Worm (Caenorhabditis elegans) whole organism, L2 larva: ENCODE measurements around the gene T27C5.10.

Source experiments
- Y55F3AM.14 ChIP-seq: fragments of 200-800 bp; sonication (Bioruptor generic); optimal IDR thresholded peaks from 2 replicates; lab custom pipeline; 2018; ENCODE audit warnings: mild to moderate bottlenecking, missing genetic modification characterization, missing compliant biosample characterization
- ZK546.5 ChIP-seq: sonication (generic microtip); optimal IDR thresholded peaks from 2 replicates; lab custom pipeline; 2017; ENCODE audit warnings: missing biosample characterization, missing genetic modification characterization
- ama-1 ChIP-seq: fragments of 150-350 bp; optimal IDR thresholded peaks from 2 replicates; lab custom pipeline; 2018; ENCODE audit warnings: inconsistent platforms
- ceh-82 ChIP-seq: fragments of 150-350 bp; optimal IDR thresholded peaks from 2 replicates; lab custom pipeline; 2014; ENCODE audit warnings: missing biosample characterization, missing genetic modification characterization
- crh-2 ChIP-seq: sonication (generic microtip); optimal IDR thresholded peaks from 2 replicates; lab custom pipeline; 2017; ENCODE audit warnings: missing biosample characterization, missing genetic modification characterization
- dmd-4 ChIP-seq: sonication (generic microtip); optimal IDR thresholded peaks from 2 replicates; lab custom pipeline; 2017; ENCODE audit warnings: missing biosample characterization, missing genetic modification characterization
- elt-1 ChIP-seq: fragments of 150-350 bp; optimal IDR thresholded peaks from 2 replicates; lab custom pipeline; 2014; ENCODE audit warnings: missing biosample characterization, missing genetic modification characterization
- fos-1 ChIP-seq: fragments of 150-350 bp; optimal IDR thresholded peaks from 2 replicates; lab custom pipeline; 2014; ENCODE audit warnings: missing biosample characterization, missing genetic modification characterization
- gmeb-1 ChIP-seq: fragments of 150-350 bp; optimal IDR thresholded peaks from 2 replicates; lab custom pipeline; 2014; ENCODE audit warnings: missing biosample characterization, missing genetic modification characterization
- lin-11 ChIP-seq: fragments of 150-350 bp; sonication (generic microtip); optimal IDR thresholded peaks from 2 replicates; lab custom pipeline; 2014; ENCODE audit warnings: missing biosample characterization, missing genetic modification characterization, inconsistent platforms, mixed read lengths
- lin-13 ChIP-seq: fragments of 150-350 bp; optimal IDR thresholded peaks from 2 replicates; lab custom pipeline; 2014; ENCODE audit warnings: missing biosample characterization, missing genetic modification reagents, missing genetic modification characterization
- lin-39 ChIP-seq: fragments of 150-350 bp; optimal IDR thresholded peaks from 2 replicates; lab custom pipeline; 2014; ENCODE audit warnings: missing biosample characterization, missing genetic modification reagents, missing genetic modification characterization
- lsy-2 ChIP-seq, 2 experiments: fragments of 150-350 bp in 1 of 2; sonication (generic microtip) in 1 of 2; optimal IDR thresholded peaks; 2 replicates each; lab custom pipeline; 2014 to 2017; ENCODE audit warnings: missing biosample characterization in 2 of 2, missing genetic modification characterization in 2 of 2
- mab-5 ChIP-seq: fragments of 150-350 bp; optimal IDR thresholded peaks from 2 replicates; lab custom pipeline; 2014; ENCODE audit warnings: missing biosample characterization, missing genetic modification characterization
- mbf-1 ChIP-seq: sonication (generic microtip); optimal IDR thresholded peaks from 2 replicates; lab custom pipeline; 2017; ENCODE audit warnings: missing biosample characterization, missing genetic modification characterization
- mdl-1 ChIP-seq, 2 experiments: fragments of 150-350 bp in 1 of 2; sonication (generic microtip) in 1 of 2; optimal IDR thresholded peaks; 2 replicates each; lab custom pipeline; 2017; ENCODE audit warnings: missing biosample characterization in 2 of 2, missing genetic modification characterization in 2 of 2
- nhr-10 ChIP-seq: sonication (generic microtip); optimal IDR thresholded peaks from 2 replicates; lab custom pipeline; 2017; ENCODE audit warnings: missing biosample characterization, missing genetic modification characterization
- nhr-11 ChIP-seq: fragments of 150-350 bp; optimal IDR thresholded peaks from 2 replicates; lab custom pipeline; 2014; ENCODE audit warnings: missing biosample characterization, missing genetic modification characterization
- nhr-12 ChIP-seq: fragments of 150-350 bp; optimal IDR thresholded peaks from 2 replicates; lab custom pipeline; 2014; ENCODE audit warnings: missing biosample characterization, missing genetic modification characterization
- nhr-129 ChIP-seq: fragments of 150-350 bp; optimal IDR thresholded peaks from 2 replicates; lab custom pipeline; 2014; ENCODE audit warnings: missing biosample characterization, missing genetic modification characterization
- nhr-21 ChIP-seq: fragments of 150-350 bp; optimal IDR thresholded peaks from 2 replicates; lab custom pipeline; 2014; ENCODE audit warnings: missing biosample characterization, missing genetic modification characterization
- nhr-23 ChIP-seq: fragments of 150-350 bp; optimal IDR thresholded peaks from 2 replicates; lab custom pipeline; 2014; ENCODE audit warnings: missing biosample characterization, missing genetic modification reagents, missing genetic modification characterization
- nhr-237 ChIP-seq: fragments of 150-350 bp; optimal IDR thresholded peaks from 2 replicates; lab custom pipeline; 2014; ENCODE audit warnings: missing biosample characterization, missing genetic modification characterization
- nhr-6 ChIP-seq: fragments of 150-350 bp; optimal IDR thresholded peaks from 2 replicates; lab custom pipeline; 2014; ENCODE audit warnings: missing biosample characterization, missing genetic modification characterization
- peb-1 ChIP-seq: fragments of 150-350 bp; optimal IDR thresholded peaks from 2 replicates; lab custom pipeline; 2014; ENCODE audit warnings: missing biosample characterization, missing genetic modification characterization
- sem-4 ChIP-seq: fragments of 150-350 bp; optimal IDR thresholded peaks from 2 replicates; lab custom pipeline; 2014; ENCODE audit warnings: missing biosample characterization, missing genetic modification reagents, missing genetic modification characterization
- skn-1 ChIP-seq: sonication (generic microtip); optimal IDR thresholded peaks from 2 replicates; lab custom pipeline; 2017; ENCODE audit warnings: missing biosample characterization, missing genetic modification characterization
- sma-3 ChIP-seq: sonication (generic microtip); optimal IDR thresholded peaks from 2 replicates; lab custom pipeline; 2016; ENCODE audit warnings: missing genetic modification reagents, missing genetic modification characterization, missing compliant biosample characterization
- snpc-4 ChIP-seq: fragments of 150-350 bp; optimal IDR thresholded peaks from 2 replicates; lab custom pipeline; 2014; ENCODE audit warnings: missing biosample characterization, missing genetic modification characterization
- unc-62 ChIP-seq: fragments of 150-350 bp; optimal IDR thresholded peaks from 2 replicates; lab custom pipeline; 2014; ENCODE audit warnings: missing biosample characterization, missing genetic modification reagents, missing genetic modification characterization
- zag-1 ChIP-seq: fragments of 150-350 bp; optimal IDR thresholded peaks from 2 replicates; lab custom pipeline; 2014; ENCODE audit warnings: missing biosample characterization, missing genetic modification characterization
- ztf-1 ChIP-seq: fragments of 200-800 bp; sonication (Bioruptor generic); conservative IDR thresholded peaks from 2 replicates; pipeline ENCODE4 v1.3.6; 2022; ENCODE audit warnings: missing genetic modification characterization, missing compliant biosample characterization
- ztf-11 ChIP-seq: sonication (generic microtip); optimal IDR thresholded peaks from 2 replicates; lab custom pipeline; 2017; ENCODE audit warnings: missing biosample characterization, missing genetic modification characterization
- ztf-4 ChIP-seq: fragments of 150-350 bp; optimal IDR thresholded peaks from 2 replicates; lab custom pipeline; 2014; ENCODE audit warnings: missing biosample characterization, missing genetic modification characterization

Gene T27C5.10

DNA sequence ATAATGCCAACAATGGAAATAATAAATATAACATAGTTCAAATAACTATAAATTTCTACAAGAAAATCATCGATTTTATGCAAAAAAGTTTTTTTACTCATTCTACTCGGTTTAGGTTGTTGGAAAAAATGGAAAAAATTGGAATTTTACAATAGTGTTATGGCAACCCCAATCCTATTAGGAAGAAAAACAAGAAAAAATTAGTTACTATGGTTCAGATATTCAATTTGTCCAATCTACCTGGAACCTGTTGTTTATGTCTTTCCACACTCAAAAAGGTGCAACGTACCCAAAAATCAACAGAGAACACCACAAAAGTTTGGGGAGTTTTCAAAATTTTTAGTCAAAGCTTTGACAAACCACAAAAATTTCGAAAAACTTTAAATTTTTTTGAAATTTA, at the start of gene T27C5.10:
TSS of gene T27C5.10 (minus strand) at position 101 of the 400 bp plus-strand sequence.
- TF ChIP-seq lin-11 = no peak
- no peak for TF ChIP-seq ztf-1
- TF ChIP-seq ZK546.5 (tag; lab: Kevin White, UChicago) = no peak
- TF ChIP-seq snpc-4 (tag; lab: Kevin White, UChicago) = no peak
- no peak for TF ChIP-seq lin-39 (tag; lab: Kevin White, UChicago)
- no peak for TF ChIP-seq Y55F3AM.14 (GFP tag; lab: Kevin White, UChicago)

DNA sequence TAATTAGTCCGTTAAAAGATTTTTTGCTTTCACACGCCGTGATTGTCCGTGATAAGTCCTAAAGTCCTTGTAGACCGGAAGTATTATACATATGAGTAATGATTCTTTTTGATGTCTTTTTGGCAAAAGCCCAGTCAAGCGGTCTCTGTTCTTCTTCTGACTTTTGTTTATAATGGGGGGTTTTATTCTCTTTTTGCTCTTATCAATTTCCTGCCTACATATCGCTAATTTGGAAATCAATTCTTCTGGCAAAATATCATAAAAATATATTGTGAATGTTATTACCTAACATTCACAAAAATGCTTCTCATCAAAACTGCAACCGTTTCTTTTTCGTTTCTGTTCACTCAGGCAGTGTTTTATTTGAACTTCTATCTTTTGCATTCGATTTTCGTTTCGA, 46.5 kb upstream of the T27C5.10 start, which contains the start of gene srbc-61:
TSS of gene srbc-61 (plus strand) at position 301 of the 400 bp plus-strand sequence.
- TF ChIP-seq unc-62 (GFP tag; lab: Kevin White, UChicago) = no peak

DNA sequence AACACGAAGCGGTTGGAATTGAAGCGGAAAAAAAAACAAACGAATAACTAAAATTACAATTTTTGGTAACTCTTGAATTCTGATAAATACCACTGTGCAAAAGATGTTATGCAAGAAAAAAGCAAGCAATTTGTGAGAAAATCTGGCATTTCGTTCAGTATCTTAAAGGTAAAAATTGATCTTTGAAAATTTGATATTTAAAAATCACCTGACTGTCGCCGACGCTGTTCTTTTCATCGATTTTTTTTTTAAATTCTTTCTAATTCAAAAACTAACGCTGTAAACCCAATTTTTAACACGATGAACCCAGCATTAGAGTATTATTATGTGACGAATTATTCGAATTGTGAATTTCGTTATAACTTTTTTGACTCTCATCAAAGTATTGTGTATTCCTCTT, 43.7 kb upstream of the T27C5.10 start, which contains the start of gene srh-123:
TSS of gene srh-123 (plus strand) at position 301 of the 400 bp plus-strand sequence.
- TF ChIP-seq ZK546.5 (tag; lab: Kevin White, UChicago) = no peak
- no peak for TF ChIP-seq crh-2 (tag; lab: Kevin White, UChicago)
- no peak for TF ChIP-seq peb-1 (tag; lab: Kevin White, UChicago)
- no peak for TF ChIP-seq nhr-21 (tag; lab: Kevin White, UChicago)

DNA sequence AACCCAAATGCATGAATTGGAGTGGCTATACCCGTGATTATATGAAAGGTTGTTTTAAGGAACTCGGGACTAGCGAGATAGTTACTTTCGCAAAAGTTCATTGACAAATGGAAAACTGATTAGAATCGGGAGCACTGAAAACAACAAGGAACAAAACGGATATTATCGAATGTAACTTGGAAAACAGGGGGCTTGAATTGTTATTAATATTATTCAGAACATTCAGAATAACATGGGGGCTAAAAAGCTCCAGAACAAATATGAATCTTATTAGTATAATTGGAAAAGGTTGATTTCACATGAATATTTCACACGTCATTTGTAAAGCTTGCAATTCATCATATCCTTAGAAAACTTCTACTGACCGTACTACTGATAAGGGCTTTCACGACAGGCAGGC, 41.6 kb upstream of the T27C5.10 start, which contains the start of gene srh-235:
TSS of gene srh-235 (minus strand) at position 101 of the 400 bp plus-strand sequence.
- TF ChIP-seq lsy-2 (tag; optimal IDR thresholded peaks at IDR 0.05; lab: Kevin White, UChicago) (no peak), ztf-1 (no peak), lin-39 (tag; lab: Kevin White, UChicago) (no peak), mdl-1 (tag; optimal IDR thresholded peaks at IDR 0.05; lab: Kevin White, UChicago) (no peak), unc-62 (GFP tag; lab: Kevin White, UChicago) (no peak), nhr-10 (tag; lab: Kevin White, UChicago) (no peak), fos-1 (tag; lab: Kevin White, UChicago) (no peak), sma-3 (no peak), mbf-1 (tag; lab: Kevin White, UChicago) (no peak), nhr-23 (tag; lab: Kevin White, UChicago) (no peak)

DNA sequence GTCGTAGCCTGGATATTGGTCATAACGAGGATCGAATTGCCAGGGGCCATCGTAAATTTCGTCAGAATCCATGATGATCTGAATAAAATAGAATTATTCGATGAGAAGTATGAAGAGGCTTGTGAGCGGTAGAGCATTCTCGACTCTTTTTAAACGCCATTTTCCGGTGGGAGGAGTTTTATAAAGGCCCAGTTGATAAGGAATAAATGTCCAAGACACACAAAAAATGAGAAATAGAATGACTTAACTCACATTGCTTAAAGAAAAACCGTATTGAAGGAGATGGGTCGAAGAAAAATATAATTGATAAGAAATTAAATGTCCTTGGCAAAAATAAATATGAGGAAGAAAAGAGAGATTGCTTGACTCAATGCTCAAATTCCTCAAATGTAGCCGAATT, 39.2 kb upstream of the T27C5.10 start, which contains the start of gene F20E11.17:
TSS of gene F20E11.17 (minus strand) at position 101 of the 400 bp plus-strand sequence.
- TF ChIP-seq skn-1 (no peak), zag-1 (tag; lab: Kevin White, UChicago) (no peak), nhr-11 (tag; lab: Kevin White, UChicago) (no peak), nhr-12 (tag; lab: Kevin White, UChicago) (no peak), nhr-6 (no peak), nhr-21 (tag; lab: Kevin White, UChicago) (no peak), lin-13 (GFP tag; lab: Kevin White, UChicago) (no peak), peb-1 (tag; lab: Kevin White, UChicago) (no peak), dmd-4 (tag; lab: Kevin White, UChicago) (no peak), gmeb-1 (no peak), elt-1 (no peak), ama-1 (lab: Kevin White, UChicago) (no peak), lin-11 (no peak), sma-3 (no peak), sem-4 (no peak), ceh-82 (tag; lab: Kevin White, UChicago) (no peak), ztf-11 (tag; lab: Kevin White, UChicago) (no peak), ztf-4 (no peak), nhr-129 (no peak)

DNA sequence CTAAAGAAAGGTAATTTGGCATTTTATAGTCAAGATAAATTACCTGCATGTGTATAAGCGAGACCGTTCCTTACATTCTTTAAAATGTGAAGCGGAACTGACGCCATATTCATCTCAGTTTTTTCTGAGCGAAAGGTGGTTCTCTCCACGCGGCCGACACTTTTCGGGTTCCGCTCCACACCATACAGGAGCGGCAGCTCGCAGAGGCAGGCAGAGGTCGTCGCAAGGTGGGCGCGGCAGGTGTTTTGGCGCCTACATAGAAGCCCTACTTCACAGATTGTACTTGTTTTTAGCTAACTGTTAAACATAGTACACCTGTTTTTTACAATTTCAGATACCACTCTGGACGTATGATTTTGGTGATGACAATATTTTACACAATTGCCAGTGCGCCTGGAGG, 37.9 kb upstream of the T27C5.10 start:
- TF ChIP-seq nhr-237 (no peak), fos-1 (tag; lab: Kevin White, UChicago) (no peak), mab-5 (tag; lab: Kevin White, UChicago) (no peak), nhr-21 (tag; lab: Kevin White, UChicago) (no peak)
- TF ChIP-seq, all 48 proteins: peak for 0
